Worm (Caenorhabditis elegans) whole organism, young adult: Measurements from ENCODE around the gene C31B8.9.
A peak's percentile ranks its signal among the peaks of the same experiment; 100 is the strongest.

Source experiments
- B0336.3 ChIP-seq: fragments of 200-800 bp; sonication (Bioruptor generic); IDR thresholded peaks from 2 replicates; pipeline ENCODE4 v1.3.6; 2022; ENCODE audit warnings: missing genetic modification characterization, missing compliant biosample characterization
- D2030.7 ChIP-seq: fragments of 200-800 bp; sonication (Bioruptor generic); IDR thresholded peaks from 2 replicates; pipeline ENCODE4 v1.3.6; 2022; ENCODE audit warnings: missing genetic modification reagents, missing genetic modification characterization, missing compliant biosample characterization
- F10E7.11 ChIP-seq: sonication (generic microtip); optimal IDR thresholded peaks from 2 replicates; lab custom pipeline; 2017; ENCODE audit warnings: mild to moderate bottlenecking, missing genetic modification characterization, moderate library complexity, missing compliant biosample characterization
- F52B5.7 ChIP-seq: sonication (generic microtip); optimal IDR thresholded peaks from 2 replicates; lab custom pipeline; 2016; ENCODE audit warnings: mild to moderate bottlenecking, missing genetic modification characterization, missing compliant biosample characterization
- T07F8.4 ChIP-seq: sonication (generic microtip); optimal IDR thresholded peaks from 2 replicates; lab custom pipeline; 2016; ENCODE audit warnings: mild to moderate bottlenecking, missing genetic modification characterization, moderate library complexity, missing compliant biosample characterization
- T26A5.8 ChIP-seq: sonication (generic microtip); optimal IDR thresholded peaks from 2 replicates; lab custom pipeline; 2016; ENCODE audit warnings: missing genetic modification characterization, missing compliant biosample characterization
- Y53G8AR.9 ChIP-seq: fragments of 200-800 bp; sonication (Bioruptor generic); conservative IDR thresholded peaks from 2 replicates; pipeline ENCODE4 v1.3.6; 2022; ENCODE audit warnings: missing genetic modification reagents, missing genetic modification characterization, missing compliant biosample characterization
- Y67H2A.10 ChIP-seq: fragments of 200-800 bp; sonication (Bioruptor generic); conservative IDR thresholded peaks from 2 replicates; pipeline ENCODE4 v1.3.6; 2022; ENCODE audit warnings: missing genetic modification reagents, missing genetic modification characterization, missing compliant biosample characterization
- Y95B8A.8 ChIP-seq: fragments of 200-800 bp; sonication (Bioruptor generic); IDR thresholded peaks from 2 replicates; pipeline ENCODE4 v1.3.6; 2022; ENCODE audit warnings: missing genetic modification reagents, missing genetic modification characterization, missing compliant biosample characterization
- akir-1 ChIP-seq: fragments of 200-800 bp; sonication (Bioruptor generic); optimal IDR thresholded peaks from 2 replicates; lab custom pipeline; 2018; ENCODE audit warnings: mild to moderate bottlenecking, missing genetic modification characterization, moderate library complexity, missing compliant biosample characterization
- aptf-2 ChIP-seq: fragments of 200-800 bp; sonication (Bioruptor generic); conservative IDR thresholded peaks from 2 replicates; pipeline ENCODE4 v1.3.6; 2022; ENCODE audit warnings: missing genetic modification reagents, missing genetic modification characterization, missing compliant biosample characterization
- attf-6 ChIP-seq: fragments of 200-800 bp; sonication (Bioruptor generic); IDR thresholded peaks from 2 replicates; pipeline ENCODE4 v1.3.6; 2022; ENCODE audit warnings: missing genetic modification reagents, missing genetic modification characterization, missing compliant biosample characterization
- bed-2 ChIP-seq: fragments of 200-800 bp; sonication (Bioruptor generic); IDR thresholded peaks from 2 replicates; pipeline ENCODE4 v1.3.6; 2022; ENCODE audit warnings: missing genetic modification reagents, missing genetic modification characterization, missing compliant biosample characterization
- ceh-79 ChIP-seq: sonication (generic microtip); optimal IDR thresholded peaks from 2 replicates; lab custom pipeline; 2017; ENCODE audit warnings: mild to moderate bottlenecking, missing genetic modification characterization, missing compliant biosample characterization
- ceh-91 ChIP-seq: fragments of 200-800 bp; sonication (Bioruptor generic); IDR thresholded peaks from 2 replicates; pipeline ENCODE4 v1.3.6; 2022; ENCODE audit warnings: missing genetic modification reagents, missing genetic modification characterization, missing compliant biosample characterization
- dox-1 ChIP-seq: fragments of 200-800 bp; sonication (Bioruptor generic); IDR thresholded peaks from 2 replicates; pipeline ENCODE4 v1.3.6; 2022; ENCODE audit warnings: missing genetic modification reagents, missing genetic modification characterization, missing compliant biosample characterization
- egrh-3 ChIP-seq: fragments of 200-800 bp; sonication (Bioruptor generic); IDR thresholded peaks from 2 replicates; pipeline ENCODE4 v1.3.6; 2022; ENCODE audit warnings: missing genetic modification reagents, missing genetic modification characterization, missing compliant biosample characterization
- gei-17 ChIP-seq: fragments of 200-800 bp; sonication (Bioruptor generic); optimal IDR thresholded peaks from 2 replicates; lab custom pipeline; 2018; ENCODE audit warnings: mild to moderate bottlenecking, missing genetic modification characterization, missing compliant biosample characterization
- him-1 ChIP-seq: sonication (generic microtip); optimal IDR thresholded peaks from 2 replicates; lab custom pipeline; 2016; ENCODE audit warnings: missing genotype, missing genetic modification reagents, missing genetic modification characterization, missing compliant biosample characterization
- hlh-12 ChIP-seq: sonication (generic microtip); optimal IDR thresholded peaks from 2 replicates; lab custom pipeline; 2016; ENCODE audit warnings: missing genetic modification characterization, missing compliant biosample characterization
- hmg-1.2 ChIP-seq: fragments of 200-800 bp; sonication (Bioruptor generic); IDR thresholded peaks from 2 replicates; pipeline ENCODE4 v1.3.6; 2022; ENCODE audit warnings: missing genetic modification reagents, missing genetic modification characterization, missing compliant biosample characterization
- hsf-1 ChIP-seq: fragments of 200-800 bp; sonication (Bioruptor generic); IDR thresholded peaks from 2 replicates; pipeline ENCODE4 v1.3.6; 2022; ENCODE audit warnings: missing genetic modification reagents, missing genetic modification characterization, missing compliant biosample characterization
- let-607 ChIP-seq, 2 experiments: fragments of 200-800 bp in 1 of 2; sonication (Bioruptor generic) in 1 of 2; sonication (generic microtip) in 1 of 2; optimal IDR thresholded peaks; 2 replicates each; lab custom pipeline; 2016 to 2018; ENCODE audit warnings: mild to moderate bottlenecking in 2 of 2, missing compliant biosample characterization in 2 of 2, missing genetic modification characterization in 2 of 2, moderate library complexity in 2 of 2, missing genotype in 1 of 2
- lin-26 ChIP-seq: fragments of 200-800 bp; sonication (Bioruptor generic); IDR thresholded peaks from 2 replicates; pipeline ENCODE4 v1.3.6; 2022; ENCODE audit warnings: missing genetic modification reagents, missing genetic modification characterization, missing compliant biosample characterization
- madf-10 ChIP-seq: sonication (generic microtip); optimal IDR thresholded peaks from 2 replicates; lab custom pipeline; 2016; ENCODE audit warnings: mild to moderate bottlenecking, missing genetic modification characterization, missing compliant biosample characterization
- mel-28 ChIP-seq: sonication (generic microtip); optimal IDR thresholded peaks from 2 replicates; lab custom pipeline; 2016; ENCODE audit warnings: borderline replicate concordance, mild to moderate bottlenecking, missing genetic modification characterization, missing compliant biosample characterization
- nhr-27 ChIP-seq: fragments of 200-800 bp; sonication (Bioruptor generic); optimal IDR thresholded peaks from 2 replicates; lab custom pipeline; 2018; ENCODE audit warnings: mild to moderate bottlenecking, missing genetic modification characterization, moderate library complexity, missing compliant biosample characterization
- nhr-90 ChIP-seq: sonication (generic microtip); optimal IDR thresholded peaks from 2 replicates; lab custom pipeline; 2016; ENCODE audit warnings: missing genotype, mild to moderate bottlenecking, missing genetic modification characterization, missing compliant biosample characterization
- pha-4 ChIP-seq: fragments of 150-350 bp; sonication (generic microtip); optimal IDR thresholded peaks from 2 replicates; lab custom pipeline; 2014; ENCODE audit warnings: missing biosample characterization, missing genetic modification reagents, missing genetic modification characterization
- rec-8 ChIP-seq, 2 experiments: sonication (generic microtip); optimal IDR thresholded peaks; 2 replicates each; lab custom pipeline; 2016; ENCODE audit warnings: mild to moderate bottlenecking in 2 of 2, missing genetic modification characterization in 2 of 2, missing genetic modification reagents in 2 of 2, missing genotype in 2 of 2, missing biosample characterization in 1 of 2, missing compliant biosample characterization in 1 of 2, moderate library complexity in 1 of 2
- sdz-38 ChIP-seq: sonication (generic microtip); optimal IDR thresholded peaks from 2 replicates; lab custom pipeline; 2016; ENCODE audit warnings: missing genotype, missing genetic modification characterization, missing compliant biosample characterization
- snpc-1.3 ChIP-seq: sonication (generic microtip); optimal IDR thresholded peaks from 2 replicates; lab custom pipeline; 2017; ENCODE audit warnings: missing genetic modification characterization, mild to moderate bottlenecking, missing compliant biosample characterization, antibody characterized with exemption, moderate library complexity, missing genotype, missing genetic modification reagents; ENCODE audit not compliant: insufficient read depth
- snpc-4 ChIP-seq, 5 experiments: fragments of 150-350 bp in 1 of 5; sonication (generic microtip) in 4 of 5; optimal IDR thresholded peaks; 2 replicates each; lab custom pipeline; 2014 to 2018; ENCODE audit warnings: missing genetic modification characterization in 5 of 5, missing biosample characterization in 3 of 5, antibody characterized with exemption in 2 of 5, mild to moderate bottlenecking in 2 of 5, missing compliant biosample characterization in 2 of 5, missing genotype in 2 of 5, moderate library complexity in 2 of 5, missing genetic modification reagents in 1 of 5
- ztf-18 ChIP-seq: sonication (generic microtip); optimal IDR thresholded peaks from 2 replicates; lab custom pipeline; 2016; ENCODE audit warnings: missing genotype, mild to moderate bottlenecking, missing genetic modification characterization, missing compliant biosample characterization
- ztf-25 ChIP-seq: fragments of 200-800 bp; sonication (Bioruptor generic); IDR thresholded peaks from 2 replicates; pipeline ENCODE4 v1.3.6; 2022; ENCODE audit warnings: missing genetic modification reagents, missing genetic modification characterization, missing compliant biosample characterization
- ztf-3 ChIP-seq: fragments of 200-800 bp; sonication (Bioruptor generic); optimal IDR thresholded peaks from 2 replicates; lab custom pipeline; 2018; ENCODE audit warnings: mild to moderate bottlenecking, missing genetic modification characterization, missing compliant biosample characterization

Gene C31B8.9

ce11 chrV:2871754-2872504 lies 40.9 kb downstream of the C31B8.9 start (continued):
- TF ChIP-seq snpc-4 (GFP tag; optimal IDR thresholded peaks at IDR 0.05; lab: Kevin White, UChicago): no peak
- TF ChIP-seq snpc-4 (tag; optimal IDR thresholded peaks at IDR 0.05; lab: Kevin White, UChicago): peak in 2 of 4 experiments; percentile 7 to 86
- TF ChIP-seq, all 124 proteins: peak for 16

ce11 chrV:2870127-2870526 lies 42.7 kb downstream of the C31B8.9 start, which contains the start of gene srh-243:
TSS of gene srh-243 (plus strand) at chrV:2870427.
- TF ChIP-seq hmg-1.2: no peak
- no peak for TF ChIP-seq Y95B8A.8 (GFP tag; lab: Robert Waterston, UW)
- TF ChIP-seq pha-4 (tag; lab: Kevin White, UChicago): no peak
- no peak for TF ChIP-seq lin-26 (GFP tag; lab: Robert Waterston, UW)
- TF ChIP-seq F52B5.7 (tag; lab: Kevin White, UChicago): no peak
- TF ChIP-seq gei-17 (GFP tag; lab: Kevin White, UChicago): no peak
- TF ChIP-seq Y53G8AR.9 (GFP tag; lab: Robert Waterston, UW): no peak
- no peak for TF ChIP-seq hsf-1 (GFP tag; lab: Robert Waterston, UW)
- TF ChIP-seq attf-6: no peak
- TF ChIP-seq him-1 (tag; lab: Kevin White, UChicago): no peak
- TF ChIP-seq egrh-3: no peak
- no peak for TF ChIP-seq D2030.7 (GFP tag; lab: Robert Waterston, UW)
- TF ChIP-seq ceh-79: no peak
- TF ChIP-seq dox-1 (GFP tag; lab: Robert Waterston, UW): no peak
- no peak for TF ChIP-seq B0336.3 (GFP tag; lab: Robert Waterston, UW)

ce11 chrV:2869503-2869902 lies 43.3 kb downstream of the C31B8.9 start, which contains the start of gene srh-241:
TSS of gene srh-241 (minus strand) at chrV:2869603.
- TF ChIP-seq snpc-1.3 (tag; lab: Kevin White, UChicago) (no peak), snpc-4 (GFP tag; optimal IDR thresholded peaks at IDR 0.05; lab: Kevin White, UChicago) (no peak), snpc-4 (tag; optimal IDR thresholded peaks at IDR 0.05; lab: Kevin White, UChicago) (no peak), ztf-3 (GFP tag; lab: Kevin White, UChicago) (no peak), pha-4 (tag; lab: Kevin White, UChicago) (no peak), akir-1 (no peak), F10E7.11 (tag; lab: Kevin White, UChicago) (no peak)

ce11 chrV:2864899-2865298 lies 47.9 kb downstream of the C31B8.9 start, which contains the start of gene srh-240:
TSS of gene srh-240 (plus strand) at chrV:2865199.
- no peak for TF ChIP-seq Y53G8AR.9 (GFP tag; lab: Robert Waterston, UW)
- TF ChIP-seq hlh-12 (tag; lab: Kevin White, UChicago): no peak
- TF ChIP-seq mel-28 (tag; lab: Kevin White, UChicago): no peak
- no peak for TF ChIP-seq snpc-1.3 (tag; lab: Kevin White, UChicago)
- no peak for TF ChIP-seq ztf-18 (tag; lab: Kevin White, UChicago)
- TF ChIP-seq T07F8.4 (tag; lab: Kevin White, UChicago): no peak
- TF ChIP-seq T26A5.8 (tag; lab: Kevin White, UChicago): no peak

ce11 chrV:2863033-2863432 lies 49.8 kb downstream of the C31B8.9 start, which contains the start of gene srh-272:
TSS of gene srh-272 (plus strand) at chrV:2863333.
- TF ChIP-seq rec-8 (tag; optimal IDR thresholded peaks at IDR 0.05; lab: Kevin White, UChicago) (no peak), aptf-2 (GFP tag; lab: Robert Waterston, UW) (no peak), nhr-27 (tag; lab: Kevin White, UChicago) (no peak), T26A5.8 (tag; lab: Kevin White, UChicago) (no peak), ceh-91 (GFP tag; lab: Robert Waterston, UW) (no peak), madf-10 (tag; lab: Kevin White, UChicago) (no peak), F52B5.7 (tag; lab: Kevin White, UChicago) (no peak), bed-2 (GFP tag; lab: Robert Waterston, UW) (no peak), T07F8.4 (tag; lab: Kevin White, UChicago) (no peak), snpc-1.3 (tag; lab: Kevin White, UChicago) (no peak), Y67H2A.10 (GFP tag; lab: Robert Waterston, UW) (no peak), pha-4 (tag; lab: Kevin White, UChicago) (no peak), nhr-90 (tag; lab: Kevin White, UChicago) (no peak), let-607 (tag; optimal IDR thresholded peaks at IDR 0.05; lab: Kevin White, UChicago) (no peak), hlh-12 (tag; lab: Kevin White, UChicago) (no peak), sdz-38 (tag; lab: Kevin White, UChicago) (no peak), ztf-25 (GFP tag; lab: Robert Waterston, UW) (no peak), hmg-1.2 (no peak), ceh-79 (no peak)
